Worm (Caenorhabditis elegans): ENCODE data around the gene Y73F4A.2.

The Y73F4A.2 gene

ce11 chrIV:9001184-9001583 is 42.0 kb downstream of the Y73F4A.2 start (continued):
- TF ChIP-seq snpc-4 (GFP tag; optimal IDR thresholded peaks at IDR 0.05) (peak; percentile 92), snpc-4 (tag; optimal IDR thresholded peaks at IDR 0.05) (peak; percentile 84 to 95 (median 94)), C17E4.6 (GFP tag; IDR thresholded peaks at IDR 0.05) (no peak), rpc-1 (optimal IDR thresholded peaks at IDR 0.05) (no peak), rpc-1 (tag; optimal IDR thresholded peaks at IDR 0.05) (no peak), ztf-6 (GFP tag; IDR thresholded peaks at IDR 0.05) (no peak), rec-8 (tag; optimal IDR thresholded peaks at IDR 0.05) (no peak), tlf-1 (GFP tag; optimal IDR thresholded peaks at IDR 0.05) (no peak), T07F8.4 (tag; optimal IDR thresholded peaks at IDR 0.05) (no peak), D2030.7 (GFP tag; IDR thresholded peaks at IDR 0.05) (peak; percentile 69; the same call in 1 of the 2 replicates), nhr-179 (tag; optimal IDR thresholded peaks at IDR 0.05) (no peak), ceh-79 (tag; optimal IDR thresholded peaks at IDR 0.05) (no peak), F57A8.1 (GFP tag; optimal IDR thresholded peaks at IDR 0.05) (no peak), F49E8.2 (tag; optimal IDR thresholded peaks at IDR 0.05; ENCODE audit: insufficient read depth) (peak; percentile 26), snpc-3.4 (tag; optimal IDR thresholded peaks at IDR 0.05) (peak; percentile 81), hrde-1 (tag; optimal IDR thresholded peaks at IDR 0.05; ENCODE audit: borderline replicate concordance) (no peak), lir-1 (GFP tag; conservative IDR thresholded peaks at IDR 0.05) (no peak), ZK185.1 (tag; optimal IDR thresholded peaks at IDR 0.05; ENCODE audit: poor library complexity, severe bottlenecking) (no peak), repo-1 (tag; optimal IDR thresholded peaks at IDR 0.05) (no peak), Y53G8AR.9 (GFP tag; conservative IDR thresholded peaks at IDR 0.05) (no peak), egl-18 (GFP tag; IDR thresholded peaks at IDR 0.05) (no peak), atf-7 (tag; optimal IDR thresholded peaks at IDR 0.05) (no peak), akir-1 (GFP tag; optimal IDR thresholded peaks at IDR 0.05) (no peak), hlh-12 (tag; optimal IDR thresholded peaks at IDR 0.05) (no peak), lin-35 (GFP tag; optimal IDR thresholded peaks at IDR 0.05) (no peak), fkh-3 (tag; optimal IDR thresholded peaks at IDR 0.05) (no peak), somi-1 (GFP tag; optimal IDR thresholded peaks at IDR 0.05) (no peak), athp-1 (tag; optimal IDR thresholded peaks at IDR 0.05) (no peak), zim-3 (tag; optimal IDR thresholded peaks at IDR 0.05) (no peak), mel-28 (tag; optimal IDR thresholded peaks at IDR 0.05; ENCODE audit: borderline replicate concordance) (no peak), ztf-18 (tag; optimal IDR thresholded peaks at IDR 0.05) (no peak), K12H6.12 (tag; optimal IDR thresholded peaks at IDR 0.05) (no peak), lsl-1 (GFP tag; optimal IDR thresholded peaks at IDR 0.05) (peak; percentile 20), dpff-1 (tag; optimal IDR thresholded peaks at IDR 0.05) (no peak), Y53F4B.3 (GFP tag; IDR thresholded peaks at IDR 0.05) (no peak), bed-1 (GFP tag; IDR thresholded peaks at IDR 0.05) (no peak), rcor-1 (GFP tag; IDR thresholded peaks at IDR 0.05) (no peak), tbp1 (GFP tag; optimal IDR thresholded peaks at IDR 0.05) (peak; percentile 74), ceh-58 (GFP tag; IDR thresholded peaks at IDR 0.05) (no peak), xnd-1 (tag; optimal IDR thresholded peaks at IDR 0.05) (no peak), ztf-28 (GFP tag; IDR thresholded peaks at IDR 0.05) (no peak), die-1 (tag; optimal IDR thresholded peaks at IDR 0.05) (no peak), lag-1 (GFP tag; IDR thresholded peaks at IDR 0.05) (no peak), him-1 (tag; optimal IDR thresholded peaks at IDR 0.05) (peak; percentile 69)
